Worm (Caenorhabditis elegans) whole organism, midembryonic: Measurements from ENCODE around the gene msp-33.
A peak's percentile ranks its signal among the peaks of the same experiment; 100 is the strongest.

Source experiments
- T22C8.4 ChIP-seq: fragments of 200-800 bp; sonication (Bioruptor generic); IDR thresholded peaks from 2 replicates; pipeline ENCODE4 v1.3.6; 2022; ENCODE audit warnings: missing genetic modification characterization, missing compliant biosample characterization
- cog-1 ChIP-seq: sonication (generic microtip); optimal IDR thresholded peaks from 2 replicates; lab custom pipeline; 2016; ENCODE audit warnings: missing genetic modification characterization, missing compliant biosample characterization
- flt-1 ChIP-seq: fragments of 200-800 bp; sonication (Bioruptor generic); IDR thresholded peaks from 2 replicates; pipeline ENCODE4 v1.3.6; 2022; ENCODE audit warnings: missing genetic modification characterization, missing compliant biosample characterization
- klf-2 ChIP-seq: fragments of 200-800 bp; sonication (Bioruptor generic); conservative IDR thresholded peaks from 2 replicates; pipeline ENCODE4 v1.3.6; 2022; ENCODE audit warnings: missing genetic modification reagents, missing genetic modification characterization, missing compliant biosample characterization
- med-1 ChIP-seq: sonication (generic microtip); optimal IDR thresholded peaks from 2 replicates; lab custom pipeline; 2017; ENCODE audit warnings: missing genetic modification characterization, mild to moderate bottlenecking, missing compliant biosample characterization, antibody characterized with exemption, missing genetic modification reagents; ENCODE audit not compliant: insufficient read depth
- ref-1 ChIP-seq: fragments of 200-800 bp; sonication (Bioruptor generic); conservative IDR thresholded peaks from 2 replicates; pipeline ENCODE4 v1.3.6; 2022; ENCODE audit warnings: missing genetic modification reagents, missing genetic modification characterization, missing compliant biosample characterization
- tab-1 ChIP-seq: fragments of 200-800 bp; sonication (Bioruptor generic); IDR thresholded peaks from 2 replicates; pipeline ENCODE4 v1.3.6; 2022; ENCODE audit warnings: missing genetic modification characterization, missing compliant biosample characterization
- ztf-23 ChIP-seq: fragments of 200-800 bp; sonication (Bioruptor generic); IDR thresholded peaks from 2 replicates; pipeline ENCODE4 v1.3.6; 2022; ENCODE audit warnings: missing genetic modification reagents, missing genetic modification characterization, missing compliant biosample characterization
- ztf-29 ChIP-seq: fragments of 200-800 bp; sonication (Bioruptor generic); IDR thresholded peaks from 2 replicates; pipeline ENCODE4 v1.3.6; 2022; ENCODE audit warnings: missing genetic modification reagents, missing genetic modification characterization, missing compliant biosample characterization

The msp-33 gene

DNA sequence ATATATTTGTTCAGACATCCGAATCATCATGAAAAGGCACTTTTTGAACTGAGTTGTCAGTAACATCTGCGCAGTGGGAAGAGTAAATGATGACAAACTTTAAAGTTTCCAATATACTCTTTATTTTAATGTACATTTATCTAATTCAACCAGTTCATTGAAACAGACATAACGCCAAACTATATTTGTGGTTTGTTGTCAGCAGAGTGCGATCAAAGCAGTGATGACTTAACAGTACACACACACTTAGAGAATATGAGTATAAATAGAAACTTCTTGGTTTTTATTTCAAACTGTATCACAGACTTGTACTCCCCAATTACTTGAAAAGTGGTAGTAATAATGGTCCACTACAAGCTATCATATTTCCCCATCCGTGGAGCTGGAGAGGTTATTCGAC, 9.1 kb downstream of the msp-33 start, which contains the start of gene gst-8:
Gene gst-8 (plus strand): TSS at position 301 of the 400 bp plus-strand sequence.
- TF ChIP-seq T22C8.4 (no peak), flt-1 (GFP tag; lab: Robert Waterston, UW) (no peak), ref-1 (GFP tag; lab: Robert Waterston, UW) (no peak), tab-1 (no peak), ztf-23 (no peak), med-1 (GFP tag; lab: Kevin White, UChicago) (no peak), klf-2 (GFP tag; lab: Robert Waterston, UW) (no peak)

DNA sequence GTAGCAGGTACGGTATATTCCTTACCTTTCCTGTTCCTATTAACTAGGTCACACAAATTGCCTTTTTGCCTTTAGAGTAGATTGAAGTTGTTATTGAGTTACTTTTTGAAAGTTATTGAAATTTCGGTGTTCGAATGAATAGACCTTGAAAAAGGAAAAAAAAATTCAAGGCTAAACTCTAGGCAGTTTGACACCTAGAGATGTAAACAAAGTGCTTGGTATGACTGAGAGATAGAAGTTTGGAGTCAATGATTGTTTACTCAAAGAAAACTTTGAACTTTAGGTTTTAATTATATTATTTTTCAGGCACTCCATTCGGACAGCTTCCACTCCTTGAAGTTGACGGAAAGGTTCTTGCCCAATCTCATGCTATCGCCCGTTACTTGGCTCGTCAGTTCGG, 10.0 kb downstream of the msp-33 start:
- TF ChIP-seq cog-1 (tag; lab: Kevin White, UChicago) (no peak), flt-1 (GFP tag; lab: Robert Waterston, UW) (no peak), med-1 (GFP tag; lab: Kevin White, UChicago) (no peak), ztf-29 (no peak), klf-2 (GFP tag; lab: Robert Waterston, UW) (no peak), ztf-23 (no peak), ref-1 (GFP tag; lab: Robert Waterston, UW) (no peak)

DNA sequence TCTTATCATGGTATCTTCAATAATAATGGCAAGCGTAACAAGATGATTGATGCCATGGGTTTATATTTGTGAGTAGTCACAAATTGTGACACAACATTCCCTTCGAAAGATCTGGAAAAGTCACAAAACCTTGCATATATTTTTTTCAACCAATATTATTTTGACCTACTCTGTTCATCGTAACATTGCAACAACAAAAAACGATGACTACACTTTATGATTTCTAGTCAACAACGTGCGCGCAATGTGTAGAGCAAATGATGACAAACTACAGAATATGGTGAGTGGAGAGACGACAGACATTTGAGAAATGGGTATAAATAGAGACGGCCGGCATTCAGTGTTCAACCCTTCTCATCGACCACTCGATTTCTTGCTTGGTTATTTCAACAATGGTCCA, 10.8 kb downstream of the msp-33 start, which contains the start of gene gst-7:
Gene gst-7 (plus strand): TSS at position 336 of the 400 bp plus-strand sequence.
- TF ChIP-seq ztf-29 (no peak), cog-1 (tag; lab: Kevin White, UChicago) (no peak), klf-2 (GFP tag; lab: Robert Waterston, UW) (no peak), med-1 (GFP tag; lab: Kevin White, UChicago) (no peak), flt-1 (GFP tag; lab: Robert Waterston, UW) (no peak), ref-1 (GFP tag; lab: Robert Waterston, UW) (no peak), T22C8.4 (no peak), tab-1 (no peak), ztf-23 (no peak)

DNA sequence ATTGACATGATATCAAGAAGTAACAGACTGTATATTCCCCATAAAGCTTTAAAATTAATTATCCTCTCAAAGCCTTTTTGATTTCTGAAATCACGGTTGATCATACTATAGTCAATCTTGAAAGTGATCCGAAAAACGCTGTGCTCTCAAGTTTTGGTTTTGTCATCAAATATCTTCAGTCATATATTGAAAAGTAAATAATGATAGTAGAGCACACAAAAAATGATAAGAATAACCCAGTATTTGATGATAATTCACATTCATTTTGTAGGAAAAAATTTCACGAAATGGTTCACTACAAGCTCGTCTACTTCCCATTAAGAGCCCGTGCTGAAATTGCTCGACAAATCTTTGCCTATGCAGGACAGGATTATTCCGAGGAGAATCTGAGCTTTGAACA, 12.9 kb downstream of the msp-33 start, which contains the start of gene gst-6:
Gene gst-6 (plus strand): TSS at position 263 of the 400 bp plus-strand sequence.
- TF ChIP-seq flt-1 (GFP tag; lab: Robert Waterston, UW) (no peak), ztf-29 (no peak), ztf-23 (no peak), med-1 (GFP tag; lab: Kevin White, UChicago) (no peak), T22C8.4 (no peak), klf-2 (GFP tag; lab: Robert Waterston, UW) (no peak), cog-1 (tag; lab: Kevin White, UChicago) (no peak), tab-1 (no peak), ref-1 (GFP tag; lab: Robert Waterston, UW) (no peak)

DNA sequence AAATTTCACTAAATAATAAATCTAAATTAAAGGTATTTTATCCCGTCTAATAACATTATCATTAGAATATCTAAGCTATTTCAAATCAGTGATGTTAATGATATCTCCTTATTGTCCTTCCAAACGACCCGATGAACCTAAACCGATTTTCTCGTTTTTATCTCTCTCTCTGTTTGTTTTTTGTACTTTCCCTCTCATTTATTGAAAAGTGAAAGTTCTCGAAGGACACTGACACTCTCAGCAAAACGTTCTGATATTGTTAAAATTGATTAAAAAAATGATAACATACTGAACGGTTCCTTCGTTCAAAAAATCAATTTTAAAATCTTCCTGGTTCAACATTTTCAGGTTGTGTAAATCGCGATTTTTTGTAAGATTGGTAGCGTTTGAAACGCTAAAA, 16.4 kb downstream of the msp-33 start, which contains the start of gene F11G11.13:
Gene F11G11.13 (minus strand): TSS at position 89 of the 400 bp plus-strand sequence.
- no peak for TF ChIP-seq klf-2 (GFP tag; lab: Robert Waterston, UW)
- no peak for TF ChIP-seq T22C8.4
- TF ChIP-seq ref-1 (GFP tag; lab: Robert Waterston, UW) = no peak
- no peak for TF ChIP-seq tab-1
- TF ChIP-seq med-1 (GFP tag; lab: Kevin White, UChicago) = no peak
- TF ChIP-seq cog-1 (tag; lab: Kevin White, UChicago) = no peak
- TF ChIP-seq flt-1 (GFP tag; lab: Robert Waterston, UW) = no peak
- TF ChIP-seq ztf-23 = no peak
- TF ChIP-seq ztf-29 = no peak

DNA sequence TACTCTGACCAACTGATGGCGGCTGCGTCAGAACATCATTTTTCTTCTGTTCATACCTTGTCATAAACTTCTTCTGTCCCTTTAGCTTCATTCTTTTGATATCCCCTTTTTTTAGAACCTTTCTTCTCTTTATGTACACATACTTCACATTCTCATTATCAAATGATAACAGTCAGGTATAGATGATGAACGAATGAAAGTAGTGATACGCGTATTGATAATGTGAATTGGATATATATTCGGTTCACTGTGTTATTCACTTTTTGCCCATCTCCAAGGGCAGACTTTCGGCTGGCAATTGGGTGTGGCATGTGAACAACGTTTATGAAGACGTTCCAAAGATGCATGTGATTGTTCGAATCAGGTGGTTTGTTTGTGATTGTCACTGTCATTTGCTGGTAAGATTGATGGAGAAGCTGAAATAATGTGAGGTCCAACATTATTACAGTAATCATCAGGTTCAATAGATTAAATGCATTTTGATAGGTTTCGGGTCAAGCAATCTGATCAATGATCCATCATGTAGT, 18.1 kb downstream of the msp-33 start, which contains the start of gene F11G11.15:
Gene F11G11.15 (plus strand): TSS at position 511 of the 527 bp plus-strand sequence.
- TF ChIP-seq tab-1 (no peak), klf-2 (GFP tag; lab: Robert Waterston, UW) (no peak), ref-1 (GFP tag; lab: Robert Waterston, UW) (no peak), flt-1 (GFP tag; lab: Robert Waterston, UW) (no peak), ztf-29 (no peak), med-1 (GFP tag; lab: Kevin White, UChicago) (no peak), cog-1 (tag; lab: Kevin White, UChicago) (no peak), T22C8.4 (no peak), ztf-23 (no peak)

DNA sequence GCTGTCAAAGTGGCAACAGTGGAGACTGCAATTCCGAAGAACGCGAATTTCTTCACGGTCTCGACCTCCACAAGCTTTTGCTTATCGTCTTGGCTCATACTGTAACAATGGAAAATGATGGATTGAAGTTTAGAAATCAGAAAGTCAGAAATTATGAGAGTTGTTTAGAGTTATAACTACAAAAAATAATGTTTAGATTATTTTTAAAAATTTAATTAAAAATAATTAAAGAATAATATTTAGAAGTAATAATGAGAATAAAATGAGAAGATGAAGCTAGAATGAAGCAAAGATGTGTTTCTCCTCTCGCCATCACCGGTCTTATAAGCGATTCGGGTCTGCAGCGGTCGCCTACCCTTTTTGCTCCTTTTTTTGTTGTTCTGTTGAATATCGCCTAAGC, 19.5 kb downstream of the msp-33 start, which contains the start of gene col-73:
Gene col-73 (minus strand): TSS at position 101 of the 400 bp plus-strand sequence.
- TF ChIP-seq ref-1 (GFP tag; lab: Robert Waterston, UW) (no peak), T22C8.4 (no peak), cog-1 (tag; lab: Kevin White, UChicago) (no peak)

DNA sequence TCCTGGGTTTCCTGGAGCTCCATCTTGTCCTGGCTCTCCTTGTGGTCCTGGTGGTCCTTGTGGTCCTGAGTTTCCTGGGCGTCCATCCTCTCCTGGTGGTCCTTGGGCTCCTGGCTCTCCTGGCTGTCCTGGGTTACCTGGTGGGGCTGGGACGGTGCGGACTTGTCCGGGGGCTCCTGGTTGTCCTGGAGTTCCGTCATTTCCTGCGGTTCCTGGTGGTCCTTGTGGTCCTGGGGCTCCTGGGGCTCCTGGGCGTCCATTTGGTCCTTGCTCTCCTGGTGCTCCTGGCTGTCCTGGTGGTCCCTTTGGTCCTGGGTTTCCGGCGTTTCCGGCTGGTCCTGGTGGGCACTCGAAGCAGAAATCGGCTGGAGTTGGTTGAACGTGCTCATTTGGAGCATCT, 20.1 kb downstream of the msp-33 start:
- TF ChIP-seq ref-1 (GFP tag; lab: Robert Waterston, UW) (0 out of 2 replicates have a peak, but pooled peaks have one; percentile 9), tab-1 (0 out of 2 replicates have a peak, but pooled peaks have one; percentile 60)

DNA sequence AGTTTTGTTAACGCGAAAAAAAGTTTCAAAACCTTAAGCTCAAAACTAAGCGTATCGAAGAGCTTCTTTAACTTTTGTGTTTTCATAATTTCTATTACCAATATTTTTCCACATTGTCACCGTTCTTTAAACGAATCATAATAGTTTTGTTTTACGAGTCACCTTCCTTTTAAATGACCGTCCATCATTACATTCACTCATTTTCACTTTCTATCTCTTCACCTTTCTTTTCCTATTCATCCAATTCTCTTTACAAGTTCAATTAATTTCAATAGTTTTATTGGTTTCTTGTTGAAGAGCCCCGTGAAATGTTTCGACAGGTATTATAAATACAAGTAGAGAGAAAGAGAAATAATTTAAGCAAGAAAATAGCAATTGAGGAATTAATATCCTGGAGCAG, 20.7 kb downstream of the msp-33 start:
- no peak for TF ChIP-seq flt-1 (GFP tag; lab: Robert Waterston, UW)
- TF ChIP-seq tab-1 = no peak
- TF ChIP-seq ref-1 (GFP tag; lab: Robert Waterston, UW) = no peak
- no peak for TF ChIP-seq cog-1 (tag; lab: Kevin White, UChicago)
- no peak for TF ChIP-seq klf-2 (GFP tag; lab: Robert Waterston, UW)
- TF ChIP-seq ztf-29 = no peak
- TF ChIP-seq T22C8.4 = no peak
- TF ChIP-seq med-1 (GFP tag; lab: Kevin White, UChicago) = no peak
- no peak for TF ChIP-seq ztf-23

DNA sequence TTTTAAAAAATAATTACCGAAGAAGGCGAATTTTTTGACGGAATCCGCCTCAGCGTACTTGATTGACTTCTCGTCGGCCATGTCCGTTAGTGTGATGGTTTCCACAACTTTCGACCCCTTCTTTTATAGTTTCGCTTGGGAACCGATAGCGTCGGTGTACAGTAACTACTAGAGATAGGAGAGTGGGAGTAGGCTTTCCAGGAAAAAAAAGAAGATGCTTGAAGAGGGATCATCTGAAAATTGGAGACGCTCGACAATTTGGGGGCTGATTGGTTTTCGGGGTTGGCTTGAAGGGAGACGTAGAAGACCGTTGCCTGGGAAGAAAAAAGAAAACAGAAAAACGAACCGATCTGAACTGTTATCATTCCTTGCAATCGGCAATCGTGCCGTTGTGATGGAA, 21.8 kb downstream of the msp-33 start, which contains the start of gene col-20:
Gene col-20 (minus strand): TSS at position 101 of the 400 bp plus-strand sequence.
- TF ChIP-seq klf-2 (GFP tag; lab: Robert Waterston, UW) = no peak
- no peak for TF ChIP-seq ztf-23
- TF ChIP-seq ztf-29 = no peak
- no peak for TF ChIP-seq T22C8.4
- TF ChIP-seq flt-1 (GFP tag; lab: Robert Waterston, UW) = no peak
- TF ChIP-seq med-1 (GFP tag; lab: Kevin White, UChicago) = no peak
- no peak for TF ChIP-seq ref-1 (GFP tag; lab: Robert Waterston, UW)
- TF ChIP-seq cog-1 (tag; lab: Kevin White, UChicago) = no peak
- no peak for TF ChIP-seq tab-1
